Worm (Caenorhabditis elegans): ENCODE measurements around the gene F58F9.6.

F58F9.6 gene

DNA sequence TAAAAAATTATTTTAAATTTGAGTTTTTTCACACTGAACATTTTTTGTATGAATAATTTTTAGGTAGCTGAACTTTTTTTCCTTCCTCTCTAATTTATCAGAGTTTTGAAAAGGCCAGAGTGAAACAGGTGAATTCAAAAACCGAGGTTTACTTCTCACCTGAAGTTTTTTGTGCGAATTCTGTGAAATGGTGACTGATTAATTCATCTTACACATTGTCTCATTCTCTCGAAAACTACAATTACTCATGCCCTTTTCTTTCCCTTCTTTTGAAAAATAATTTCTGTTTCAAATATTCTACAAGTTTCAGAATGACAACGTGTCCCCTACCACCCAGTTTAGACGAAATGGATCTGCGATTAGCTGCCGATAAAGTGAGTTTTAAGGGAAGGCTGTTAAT is 35.6 kb downstream of the F58F9.6 start, which contains the start of gene tkr-2:
Gene tkr-2 (plus strand): TSS at position 301 of the 400 bp plus-strand sequence.
- no peak for TF ChIP-seq let-526 (GFP tag; IDR thresholded peaks at IDR 0.05)

DNA sequence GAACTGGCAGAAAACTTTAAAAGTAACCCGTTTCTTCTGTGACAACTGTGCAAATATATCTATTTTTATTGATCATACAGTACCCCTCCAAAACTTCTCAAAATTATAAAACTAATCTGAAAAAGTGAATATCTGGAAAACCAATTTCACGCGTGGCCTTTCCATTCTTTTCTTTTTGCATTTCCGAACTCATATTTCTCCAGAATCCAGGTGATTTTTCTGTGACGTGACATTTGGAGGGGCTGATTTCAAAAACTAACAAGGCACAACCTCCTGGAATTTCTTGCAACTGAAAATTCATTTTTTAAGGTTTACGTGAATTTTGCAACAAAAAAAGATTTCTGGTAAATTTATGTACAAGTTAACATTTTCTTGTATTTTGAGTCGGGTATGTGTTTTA is 37.2 kb downstream of the F58F9.6 start:
- TF ChIP-seq ceh-40 (GFP tag; IDR thresholded peaks at IDR 0.05) (no peak), Y56A3A.18 (GFP tag; IDR thresholded peaks at IDR 0.05) (no peak), nhr-179 (tag; optimal IDR thresholded peaks at IDR 0.05) (no peak), Y67H2A.10 (GFP tag; conservative IDR thresholded peaks at IDR 0.05) (no peak), F39B2.1 (GFP tag; IDR thresholded peaks at IDR 0.05) (no peak), B0336.3 (GFP tag; IDR thresholded peaks at IDR 0.05) (no peak), nfyb-1 (GFP tag; IDR thresholded peaks at IDR 0.05) (no peak), egl-18 (GFP tag; IDR thresholded peaks at IDR 0.05) (no peak)

- TF ChIP-seq egl-44 (GFP tag; IDR thresholded peaks at IDR 0.05) (no peak), ztf-22 (GFP tag; optimal IDR thresholded peaks at IDR 0.05) (no peak)
These were observed 50.2 kb downstream of the F58F9.6 start for ce11 chrIV:6187160-6187559.

All from whole organism, young adult.